Worm (Caenorhabditis elegans) whole organism, midembryonic: ENCODE data around the gene H04D03.7.

Experiments used
- T22C8.4 ChIP-seq: fragments of 200-800 bp; sonication (Bioruptor generic); IDR thresholded peaks from 2 replicates; pipeline ENCODE4 v1.3.6; 2022; ENCODE audit warnings: missing genetic modification characterization, missing compliant biosample characterization
- cog-1 ChIP-seq: sonication (generic microtip); optimal IDR thresholded peaks from 2 replicates; lab custom pipeline; 2016; ENCODE audit warnings: missing genetic modification characterization, missing compliant biosample characterization
- flt-1 ChIP-seq: fragments of 200-800 bp; sonication (Bioruptor generic); IDR thresholded peaks from 2 replicates; pipeline ENCODE4 v1.3.6; 2022; ENCODE audit warnings: missing genetic modification characterization, missing compliant biosample characterization
- klf-2 ChIP-seq: fragments of 200-800 bp; sonication (Bioruptor generic); conservative IDR thresholded peaks from 2 replicates; pipeline ENCODE4 v1.3.6; 2022; ENCODE audit warnings: missing genetic modification reagents, missing genetic modification characterization, missing compliant biosample characterization
- med-1 ChIP-seq: sonication (generic microtip); optimal IDR thresholded peaks from 2 replicates; lab custom pipeline; 2017; ENCODE audit warnings: missing genetic modification characterization, mild to moderate bottlenecking, missing compliant biosample characterization, antibody characterized with exemption, missing genetic modification reagents; ENCODE audit not compliant: insufficient read depth
- ref-1 ChIP-seq: fragments of 200-800 bp; sonication (Bioruptor generic); conservative IDR thresholded peaks from 2 replicates; pipeline ENCODE4 v1.3.6; 2022; ENCODE audit warnings: missing genetic modification reagents, missing genetic modification characterization, missing compliant biosample characterization
- tab-1 ChIP-seq: fragments of 200-800 bp; sonication (Bioruptor generic); IDR thresholded peaks from 2 replicates; pipeline ENCODE4 v1.3.6; 2022; ENCODE audit warnings: missing genetic modification characterization, missing compliant biosample characterization
- ztf-23 ChIP-seq: fragments of 200-800 bp; sonication (Bioruptor generic); IDR thresholded peaks from 2 replicates; pipeline ENCODE4 v1.3.6; 2022; ENCODE audit warnings: missing genetic modification reagents, missing genetic modification characterization, missing compliant biosample characterization
- ztf-29 ChIP-seq: fragments of 200-800 bp; sonication (Bioruptor generic); IDR thresholded peaks from 2 replicates; pipeline ENCODE4 v1.3.6; 2022; ENCODE audit warnings: missing genetic modification reagents, missing genetic modification characterization, missing compliant biosample characterization

The H04D03.7 gene

ce11 chrIII:10398919-10399318 lies 47.7 kb downstream of the H04D03.7 start:
- TF ChIP-seq T22C8.4 (GFP tag; lab: Robert Waterston, UW): no peak
- no peak for TF ChIP-seq ztf-29 (GFP tag; lab: Robert Waterston, UW)
- no peak for TF ChIP-seq flt-1

ce11 chrIII:10396891-10397502 lies 49.6 kb downstream of the H04D03.7 start:
- TF ChIP-seq flt-1: no peak
- TF ChIP-seq tab-1 (GFP tag; lab: Robert Waterston, UW): no peak
- no peak for TF ChIP-seq ztf-29 (GFP tag; lab: Robert Waterston, UW)
- TF ChIP-seq ztf-23 (GFP tag; lab: Robert Waterston, UW): no peak
- TF ChIP-seq klf-2: no peak

ce11 chrIII:10395990-10396389 lies 50.6 kb downstream of the H04D03.7 start, which contains the start of gene M03C11.1:
Gene M03C11.1, minus strand, starts transcription at chrIII:10396090.
- TF ChIP-seq tab-1 (GFP tag; lab: Robert Waterston, UW) (no peak), ztf-23 (GFP tag; lab: Robert Waterston, UW) (no peak), flt-1 (no peak), T22C8.4 (GFP tag; lab: Robert Waterston, UW) (no peak), med-1 (no peak), cog-1 (tag; lab: Kevin White, UChicago) (no peak), ref-1 (GFP tag; lab: Robert Waterston, UW) (no peak), klf-2 (no peak), ztf-29 (GFP tag; lab: Robert Waterston, UW) (no peak)
